Fruit fly (Drosophila melanogaster): ENCODE measurements around the gene Fas2.

Gene Fas2

dm6 chrX:4205346-4206178, at the start of gene Fas2:
Fas2 (minus strand) TSS chrX:4206093.
- TF ChIP-seq CG17801 (GFP tag; optimal IDR thresholded peaks at IDR 0.05; ENCODE audit: partially characterized antibody) = peak; percentile 39

dm6 chrX:4252690-4253089, 46.8 kb upstream of the Fas2 start, which contains the start of gene CG15576:
CG15576 (minus strand) TSS chrX:4252790.
- no peak for TF ChIP-seq CG17801 (GFP tag; optimal IDR thresholded peaks at IDR 0.05; ENCODE audit: partially characterized antibody)

dm6 chrX:4248077-4248476, 42.2 kb upstream of the Fas2 start, which contains the start of gene CG43135:
CG43135 (plus strand) TSS chrX:4248377.
- no peak for TF ChIP-seq CG17801 (GFP tag; optimal IDR thresholded peaks at IDR 0.05; ENCODE audit: partially characterized antibody)

DNA sequence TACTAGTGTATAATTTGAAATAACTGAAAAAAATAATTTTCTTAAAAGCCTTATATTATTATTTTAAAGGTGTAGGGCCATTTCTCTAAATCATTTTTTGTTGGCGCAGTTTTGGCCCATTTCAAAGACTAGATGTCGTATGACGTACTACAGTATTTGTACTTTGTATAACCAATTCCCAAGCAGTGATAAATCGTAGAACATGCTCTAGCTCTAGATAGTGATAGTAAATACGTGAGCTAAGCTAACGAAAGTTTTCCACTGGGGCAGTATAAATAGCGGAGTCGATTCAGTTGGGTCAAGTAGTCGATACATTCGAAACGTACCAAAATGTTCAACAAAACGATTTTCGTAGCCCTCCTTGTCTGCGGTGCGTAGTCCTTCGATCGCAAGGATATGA, 41.1 kb upstream of the Fas2 start, which contains the start of gene CG43134:
Gene CG43134 (plus strand): TSS at position 301 of the 400 bp plus-strand sequence.
- TF ChIP-seq CG17801 (GFP tag; optimal IDR thresholded peaks at IDR 0.05; ENCODE audit: partially characterized antibody) = no peak

DNA sequence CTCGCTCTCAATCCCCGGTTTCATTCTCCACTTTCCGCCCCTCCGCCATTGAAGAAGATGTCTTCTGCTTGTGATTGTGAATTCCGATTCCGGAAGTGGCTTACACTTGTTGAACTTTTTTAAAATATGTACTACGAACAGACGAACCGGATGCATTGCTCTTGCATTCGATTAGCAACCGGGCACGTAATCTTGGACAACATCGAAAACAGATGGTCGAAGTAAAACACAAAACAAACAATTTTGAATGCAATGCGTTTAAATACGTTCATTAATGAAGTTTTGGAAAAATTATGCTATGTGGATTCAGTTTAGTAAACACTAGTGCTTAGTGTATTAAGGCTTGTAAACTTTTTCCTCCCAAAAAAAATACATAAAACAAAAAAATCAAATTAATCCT, 40.1 kb upstream of the Fas2 start, which contains the start of gene Muc4B:
Gene Muc4B (minus strand): TSS at position 101 of the 400 bp plus-strand sequence.
- TF ChIP-seq CG17801 (GFP tag; optimal IDR thresholded peaks at IDR 0.05; ENCODE audit: partially characterized antibody) = no peak

DNA sequence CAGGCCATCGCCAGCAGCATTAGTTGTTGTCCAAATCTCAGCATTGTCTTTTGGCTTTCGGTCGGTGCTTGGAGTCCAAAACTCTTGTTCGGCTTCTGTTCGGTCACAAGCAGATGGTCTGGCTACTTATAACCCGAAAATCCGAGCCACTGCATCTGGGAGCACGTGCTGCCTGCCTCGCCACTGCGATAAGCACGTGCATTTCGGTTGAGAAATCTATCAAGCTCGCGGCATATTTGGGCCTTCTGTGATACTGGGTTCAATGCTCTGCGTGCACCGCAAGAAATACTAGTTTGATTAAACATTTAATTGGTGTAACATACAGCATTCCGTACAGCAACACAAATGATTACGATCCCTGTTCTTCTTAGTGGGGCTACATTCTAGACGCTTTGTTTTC, 36.8 kb upstream of the Fas2 start, which contains the start of gene Femcoat:
Gene Femcoat (minus strand): TSS at position 101 of the 400 bp plus-strand sequence.
- no peak for TF ChIP-seq CG17801 (GFP tag; optimal IDR thresholded peaks at IDR 0.05; ENCODE audit: partially characterized antibody)

dm6 chrX:4240146-4240545, 34.3 kb upstream of the Fas2 start:
- TF ChIP-seq CG17801 (GFP tag; optimal IDR thresholded peaks at IDR 0.05; ENCODE audit: partially characterized antibody) = peak; percentile 0

- TF ChIP-seq CG17801 (GFP tag; optimal IDR thresholded peaks at IDR 0.05; ENCODE audit: partially characterized antibody) = no peak
Measured at dm6 chrX:4225020-4225419, 19.1 kb upstream of the Fas2 start.

- TF ChIP-seq CG17801 (GFP tag; optimal IDR thresholded peaks at IDR 0.05; ENCODE audit: partially characterized antibody) = no peak
Measured at dm6 chrX:4217870-4218269, 12.0 kb upstream of the Fas2 start, which contains the start of gene CG15570. CG15570 (plus strand) TSS chrX:4218170.

- no peak for TF ChIP-seq CG17801 (GFP tag; optimal IDR thresholded peaks at IDR 0.05; ENCODE audit: partially characterized antibody)
Measured at dm6 chrX:4217294-4217693, 11.4 kb upstream of the Fas2 start, which contains the start of gene CG15571. CG15571 (minus strand) TSS chrX:4217394.

DNA sequence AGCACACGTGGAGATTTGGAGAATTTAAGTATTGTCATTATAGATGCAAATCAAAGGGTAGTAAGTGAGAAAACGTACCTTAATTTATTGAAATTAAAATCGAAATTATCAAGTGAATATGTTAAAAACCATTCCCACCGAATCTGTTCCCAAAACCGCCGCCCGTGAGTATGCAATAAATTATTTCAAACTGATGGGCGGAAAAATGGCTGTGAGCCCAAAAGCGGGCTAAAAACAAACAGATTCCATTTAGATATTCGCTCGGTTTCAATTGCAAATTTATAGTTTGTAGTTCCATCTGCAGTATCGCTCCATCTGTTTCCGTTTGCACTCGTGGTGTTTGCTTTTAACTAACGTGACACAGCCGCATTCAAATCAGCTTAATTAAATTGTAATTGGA, 8.5 kb upstream of the Fas2 start:
- no peak for TF ChIP-seq CG17801 (GFP tag; optimal IDR thresholded peaks at IDR 0.05; ENCODE audit: partially characterized antibody)

DNA sequence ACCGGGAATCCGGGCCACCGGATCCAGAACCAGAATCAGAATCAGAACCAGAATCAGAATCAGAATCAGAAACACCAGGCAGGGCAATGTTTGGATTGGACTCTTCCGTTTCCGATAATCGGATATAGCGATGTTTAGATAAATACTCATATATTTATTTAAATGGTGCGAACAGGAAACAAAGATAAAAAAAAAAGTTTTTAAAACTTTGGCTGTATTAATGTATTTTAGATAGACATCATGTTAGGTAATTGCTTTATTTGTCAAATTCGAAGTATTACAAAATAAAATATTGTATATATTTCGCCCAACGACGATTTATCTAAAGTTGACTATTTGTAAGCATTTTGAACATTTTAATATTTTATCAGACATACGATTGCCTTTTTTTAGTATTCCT, 6.8 kb upstream of the Fas2 start, which contains the start of gene CG43288:
Gene CG43288 (plus strand): TSS at position 301 of the 400 bp plus-strand sequence.
- TF ChIP-seq CG17801 (GFP tag; optimal IDR thresholded peaks at IDR 0.05; ENCODE audit: partially characterized antibody) = no peak

dm6 chrX:4206764-4207163, 871 bp upstream of the Fas2 start:
- TF ChIP-seq CG17801 (GFP tag; optimal IDR thresholded peaks at IDR 0.05; ENCODE audit: partially characterized antibody) = no peak

- no peak for TF ChIP-seq CG17801 (GFP tag; optimal IDR thresholded peaks at IDR 0.05; ENCODE audit: partially characterized antibody)
Measured at dm6 chrX:4203713-4204447, 2.0 kb downstream of the Fas2 start.

DNA sequence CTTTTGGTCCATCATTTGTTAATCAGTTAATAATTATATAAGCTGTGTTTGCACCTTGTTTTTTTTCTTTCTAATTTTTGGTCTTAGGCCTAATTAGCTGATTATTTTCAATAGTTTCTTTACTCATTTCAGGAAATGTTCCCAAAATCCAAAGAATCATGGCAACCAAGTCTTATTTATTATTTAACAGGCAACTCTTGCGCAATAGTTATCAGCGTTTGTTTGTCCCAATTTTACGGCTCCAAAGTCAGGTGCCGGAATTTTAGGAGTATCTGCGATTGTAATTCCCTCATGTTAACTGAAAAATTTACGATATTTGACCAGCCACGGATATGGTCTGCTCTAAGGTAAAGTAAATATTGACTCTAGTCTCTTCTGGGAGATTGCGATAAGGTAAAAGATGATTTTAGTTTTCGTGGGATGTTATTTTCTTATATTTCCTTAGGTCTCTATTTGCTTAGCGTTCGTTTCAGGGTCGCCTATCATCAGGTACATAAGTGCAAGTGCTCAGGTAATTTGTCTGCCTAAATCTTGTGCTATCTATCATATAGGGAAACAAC, 3.6 kb downstream of the Fas2 start:
- peak; percentile 52 for TF ChIP-seq CG17801 (GFP tag; optimal IDR thresholded peaks at IDR 0.05; ENCODE audit: partially characterized antibody)
